Worm (Caenorhabditis elegans): ENCODE measurements around the gene W05H5.1.

The W05H5.1 gene

ce11 chrII:12432356-12432755, 12.2 kb downstream of the W05H5.1 start, which contains the start of gene dct-12:
Gene dct-12, minus strand, starts transcription at chrII:12432456.
- TF ChIP-seq unc-62 (GFP tag; optimal IDR thresholded peaks at IDR 0.05 in 1 of 2) = peak in 1 of 2 experiments; percentile 70
- TF ChIP-seq unc-62 (tag; optimal IDR thresholded peaks at IDR 0.05) = no peak
- TF ChIP-seq pha-4 (GFP tag; IDR thresholded peaks at IDR 0.05) = no peak
- TF ChIP-seq pha-4 (tag; optimal IDR thresholded peaks at IDR 0.05) = no peak
- no peak for TF ChIP-seq daf-12 (tag; optimal IDR thresholded peaks at IDR 0.05)
- TF ChIP-seq lin-38 (GFP tag; IDR thresholded peaks at IDR 0.05) = no peak

- TF ChIP-seq unc-62 (GFP tag; optimal IDR thresholded peaks at IDR 0.05 in 1 of 2) = peak in 1 of 2 experiments; percentile 8
- no peak for TF ChIP-seq unc-62 (tag; optimal IDR thresholded peaks at IDR 0.05)
- TF ChIP-seq mxl-2 (GFP tag; conservative IDR thresholded peaks at IDR 0.05) = no peak
Observed at ce11 chrII:12429743-12430142, 14.8 kb downstream of the W05H5.1 start, which contains the start of gene Y57A10C.8. Gene Y57A10C.8, minus strand, starts transcription at chrII:12429843.

ce11 chrII:12425644-12426222, 18.8 kb downstream of the W05H5.1 start, which contains the start of gene daf-22:
Gene daf-22, minus strand, starts transcription at chrII:12425694.
- TF ChIP-seq mep-1 (tag; optimal IDR thresholded peaks at IDR 0.05) (peak; percentile 53), ZK337.2 (GFP tag; IDR thresholded peaks at IDR 0.05) (no peak), ZK546.5 (tag; optimal IDR thresholded peaks at IDR 0.05) (no peak), hlh-30 (tag; optimal IDR thresholded peaks at IDR 0.05; ENCODE audit: insufficient read depth) (no peak), lin-38 (GFP tag; IDR thresholded peaks at IDR 0.05) (no peak), ceh-82 (tag; optimal IDR thresholded peaks at IDR 0.05) (no peak), F44E2.7 (GFP tag; IDR thresholded peaks at IDR 0.05) (no peak), lin-39 (tag; optimal IDR thresholded peaks at IDR 0.05) (no peak), dpl-1 (GFP tag; optimal IDR thresholded peaks at IDR 0.05) (no peak), tag-97 (GFP tag; IDR thresholded peaks at IDR 0.05) (no peak), zip-2 (tag; optimal IDR thresholded peaks at IDR 0.05) (no peak), nhr-102 (tag; optimal IDR thresholded peaks at IDR 0.05) (peak; percentile 6), ceh-20 (GFP tag; IDR thresholded peaks at IDR 0.05) (no peak), saeg-2 (GFP tag; IDR thresholded peaks at IDR 0.05) (no peak), nhr-111 (GFP tag; optimal IDR thresholded peaks at IDR 0.05) (no peak), dmd-9 (GFP tag; IDR thresholded peaks at IDR 0.05) (no peak), nhr-10 (tag; optimal IDR thresholded peaks at IDR 0.05) (no peak), ama-1 (optimal IDR thresholded peaks at IDR 0.05) (no peak), madf-9 (GFP tag; conservative IDR thresholded peaks at IDR 0.05) (no peak), lin-1 (GFP tag; IDR thresholded peaks at IDR 0.05) (no peak), F10B5.3 (tag; optimal IDR thresholded peaks at IDR 0.05) (no peak), ztf-11 (tag; optimal IDR thresholded peaks at IDR 0.05) (no peak), unc-62 (GFP tag; optimal IDR thresholded peaks at IDR 0.05 in 1 of 2) (no peak), unc-62 (tag; optimal IDR thresholded peaks at IDR 0.05) (no peak), tra-1 (GFP tag; IDR thresholded peaks at IDR 0.05) (no peak), cey-2 (tag; optimal IDR thresholded peaks at IDR 0.05; ENCODE audit: borderline replicate concordance, insufficient read depth) (peak; percentile 40), hif-1 (tag; optimal IDR thresholded peaks at IDR 0.05) (no peak), zfp-3 (GFP tag; conservative IDR thresholded peaks at IDR 0.05) (no peak), F26F4.8 (GFP tag; conservative IDR thresholded peaks at IDR 0.05) (no peak), nhr-42 (GFP tag; IDR thresholded peaks at IDR 0.05) (no peak), madf-5 (GFP tag; IDR thresholded peaks at IDR 0.05) (no peak), fos-1 (tag; optimal IDR thresholded peaks at IDR 0.05) (no peak), nhr-76 (tag; optimal IDR thresholded peaks at IDR 0.05) (no peak), lsy-2 (tag; optimal IDR thresholded peaks at IDR 0.05) (peak in 1 of 2 experiments; percentile 40), ceh-32 (tag; optimal IDR thresholded peaks at IDR 0.05; ENCODE audit: poor library complexity) (no peak), mdt-29 (GFP tag; IDR thresholded peaks at IDR 0.05) (no peak), unc-39 (tag; optimal IDR thresholded peaks at IDR 0.05) (no peak), ceh-44 (GFP tag; IDR thresholded peaks at IDR 0.05) (no peak), Y5F2A.4 (GFP tag; optimal IDR thresholded peaks at IDR 0.05) (no peak), daf-12 (tag; optimal IDR thresholded peaks at IDR 0.05) (no peak), ctbp-1 (GFP tag; IDR thresholded peaks at IDR 0.05) (no peak), lin-13 (GFP tag; optimal IDR thresholded peaks at IDR 0.05) (no peak), snpc-1.2 (GFP tag; IDR thresholded peaks at IDR 0.05) (no peak)
